Worm (Caenorhabditis elegans): ENCODE measurements around the gene smoc-1.

Gene smoc-1

DNA sequence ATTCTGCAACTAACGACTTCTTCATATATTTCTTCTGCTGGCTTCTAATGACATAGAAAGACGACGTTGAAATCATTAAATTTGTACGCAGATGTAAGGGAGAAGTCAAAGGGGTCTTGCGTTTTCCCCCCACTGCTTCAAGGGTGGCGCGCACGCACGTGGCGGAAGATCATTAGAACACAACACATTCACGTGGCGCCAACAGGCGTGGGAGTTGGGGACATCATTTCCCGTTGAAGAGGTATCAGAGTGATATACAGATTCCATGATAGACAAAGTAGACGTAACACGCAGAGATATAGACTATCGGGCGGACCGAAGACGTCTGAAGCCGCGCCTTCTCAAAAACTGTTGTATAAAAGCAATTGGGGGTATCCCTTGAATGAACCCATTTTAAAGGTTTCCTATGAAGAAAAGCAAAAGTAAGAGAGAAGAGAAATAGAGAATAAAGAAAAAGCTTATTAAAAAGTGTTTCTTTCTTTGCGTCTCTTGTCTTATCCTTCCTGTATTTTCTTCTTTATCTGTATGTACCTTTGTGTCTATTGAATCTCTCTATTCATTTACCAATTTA is 41.9 kb downstream of the smoc-1 start (continued):
- no peak for TF ChIP-seq F52B5.7 (tag; optimal IDR thresholded peaks at IDR 0.05)
- TF ChIP-seq F49E8.2 (tag; optimal IDR thresholded peaks at IDR 0.05; ENCODE audit: insufficient read depth): no peak
- no peak for TF ChIP-seq dpff-1 (tag; optimal IDR thresholded peaks at IDR 0.05)
- no peak for TF ChIP-seq lin-35 (GFP tag; optimal IDR thresholded peaks at IDR 0.05)
- TF ChIP-seq nhr-120 (GFP tag; IDR thresholded peaks at IDR 0.05): no peak
- no peak for TF ChIP-seq madf-10 (tag; optimal IDR thresholded peaks at IDR 0.05)
- TF ChIP-seq D2030.7 (GFP tag; IDR thresholded peaks at IDR 0.05): no peak
- TF ChIP-seq ztf-26 (tag; optimal IDR thresholded peaks at IDR 0.05): peak; percentile 91
- no peak for TF ChIP-seq ceh-100 (GFP tag; IDR thresholded peaks at IDR 0.05)
- TF ChIP-seq sptf-2 (GFP tag; optimal IDR thresholded peaks at IDR 0.05): no peak
- TF ChIP-seq F55B11.4 (tag; optimal IDR thresholded peaks at IDR 0.05; ENCODE audit: borderline replicate concordance, insufficient read depth): no peak
- no peak for TF ChIP-seq B0336.3 (GFP tag; IDR thresholded peaks at IDR 0.05)
- TF ChIP-seq unc-62 (GFP tag; optimal IDR thresholded peaks at IDR 0.05): no peak
- TF ChIP-seq Y95B8A.8 (GFP tag; IDR thresholded peaks at IDR 0.05): no peak
- TF ChIP-seq nfya-2 (GFP tag; IDR thresholded peaks at IDR 0.05): no peak
- TF ChIP-seq nhr-90 (tag; optimal IDR thresholded peaks at IDR 0.05): no peak
- no peak for TF ChIP-seq ZK185.1 (tag; optimal IDR thresholded peaks at IDR 0.05; ENCODE audit: poor library complexity, severe bottlenecking)
- no peak for TF ChIP-seq mxl-1 (tag; optimal IDR thresholded peaks at IDR 0.05)
- no peak for TF ChIP-seq madf-6 (GFP tag; IDR thresholded peaks at IDR 0.05)
- TF ChIP-seq chd-7 (tag; optimal IDR thresholded peaks at IDR 0.05): peak; percentile 66
- TF ChIP-seq snpc-1.3 (tag; optimal IDR thresholded peaks at IDR 0.05; ENCODE audit: insufficient read depth): no peak
- TF ChIP-seq F22D6.2 (tag; optimal IDR thresholded peaks at IDR 0.05): peak; percentile 81
- TF ChIP-seq attf-6 (GFP tag; IDR thresholded peaks at IDR 0.05): no peak
- no peak for TF ChIP-seq nhr-80 (tag; optimal IDR thresholded peaks at IDR 0.05)
- peak; percentile 70; the same call in 1 of the 2 replicates for TF ChIP-seq nfyb-1 (GFP tag; IDR thresholded peaks at IDR 0.05)
- TF ChIP-seq ceh-27 (GFP tag; optimal IDR thresholded peaks at IDR 0.05): no peak
- no peak for TF ChIP-seq ama-1 (optimal IDR thresholded peaks at IDR 0.05)
- no peak for TF ChIP-seq ama-1 (GFP tag; optimal IDR thresholded peaks at IDR 0.05)
- TF ChIP-seq ztf-25 (GFP tag; IDR thresholded peaks at IDR 0.05): no peak
- TF ChIP-seq nfya-1 (tag; optimal IDR thresholded peaks at IDR 0.05; ENCODE audit: borderline replicate concordance, insufficient read depth): no peak
- TF ChIP-seq egl-18 (GFP tag; IDR thresholded peaks at IDR 0.05): no peak
- TF ChIP-seq zfh-2 (GFP tag; conservative IDR thresholded peaks at IDR 0.05): no peak
- peak; percentile 86 for TF ChIP-seq die-1 (tag; optimal IDR thresholded peaks at IDR 0.05)
- no peak for TF ChIP-seq efl-1 (GFP tag; optimal IDR thresholded peaks at IDR 0.05)
- TF ChIP-seq gei-17 (GFP tag; optimal IDR thresholded peaks at IDR 0.05): no peak
- no peak for TF ChIP-seq aptf-3 (GFP tag; IDR thresholded peaks at IDR 0.05)
- TF ChIP-seq ztf-28 (GFP tag; IDR thresholded peaks at IDR 0.05): no peak
- TF ChIP-seq zim-3 (tag; optimal IDR thresholded peaks at IDR 0.05): no peak
- TF ChIP-seq snpc-1.1 (tag; optimal IDR thresholded peaks at IDR 0.05; ENCODE audit: insufficient read depth): no peak
- no peak for TF ChIP-seq ceh-79 (tag; optimal IDR thresholded peaks at IDR 0.05)
- peak; percentile 18; the same call in 1 of the 2 replicates for TF ChIP-seq egl-44 (GFP tag; IDR thresholded peaks at IDR 0.05)
- TF ChIP-seq K11D2.4 (GFP tag; IDR thresholded peaks at IDR 0.05): no peak
- no peak for TF ChIP-seq hmg-20 (GFP tag; IDR thresholded peaks at IDR 0.05)
- TF ChIP-seq aptf-2 (GFP tag; conservative IDR thresholded peaks at IDR 0.05): no peak
- TF ChIP-seq C06A6.2 (GFP tag; conservative IDR thresholded peaks at IDR 0.05): peak; percentile 51; the same call in 1 of the 2 replicates
- no peak for TF ChIP-seq mes-4 (tag; optimal IDR thresholded peaks at IDR 0.05)
- no peak for TF ChIP-seq pha-4 (tag; optimal IDR thresholded peaks at IDR 0.05)
- no peak; the same call in 1 of the 2 replicates for TF ChIP-seq dox-1 (GFP tag; IDR thresholded peaks at IDR 0.05)
- no peak for TF ChIP-seq athp-1 (tag; optimal IDR thresholded peaks at IDR 0.05)
